Worm (Caenorhabditis elegans): Measurements from ENCODE around the gene clc-17.

DNA sequence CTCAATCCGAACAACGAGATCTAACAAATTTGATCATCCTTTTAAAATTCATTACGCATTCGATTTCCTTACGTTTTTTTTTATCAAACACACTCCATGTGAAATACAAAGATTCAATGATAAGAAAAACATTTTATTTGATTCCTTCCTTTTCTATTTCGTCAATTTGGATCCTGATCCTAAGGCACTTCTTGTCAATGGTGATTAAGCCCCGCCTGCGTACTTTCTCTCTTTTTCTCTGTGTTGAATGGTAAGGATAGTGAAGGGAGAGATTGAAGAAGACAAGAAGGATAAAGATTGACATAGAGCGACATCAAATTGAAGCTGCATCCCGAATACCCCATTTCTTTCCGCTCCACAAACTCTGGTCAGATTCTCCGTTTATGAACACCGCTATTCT, 2.0 kb downstream of the clc-17 start, which contains the start of gene grd-1:
- TF ChIP-seq dao-5 (tag; optimal IDR thresholded peaks at IDR 0.05), result no peak
- TF ChIP-seq him-1 (tag; optimal IDR thresholded peaks at IDR 0.05), result no peak

Measured in whole organism, L4/young adult.